Fruit fly (Drosophila melanogaster): ENCODE data around the gene TFAM.

TFAM gene

dm6 chr3R:20593463-20593838 lies 16.6 kb upstream of the TFAM start:
- no peak for TF ChIP-seq CG17806 (tag; optimal IDR thresholded peaks at IDR 0.05)
- no peak for TF ChIP-seq CG32121 (GFP tag; IDR thresholded peaks at IDR 0.05)
- TF ChIP-seq EcR (GFP tag; optimal IDR thresholded peaks at IDR 0.05), result no peak
- 0 out of 3 replicates have a peak, but pooled peaks have one; percentile 27 for TF ChIP-seq fd96Ca (GFP tag; IDR thresholded peaks at IDR 0.05)
- no peak for TF ChIP-seq CG14655 (GFP tag; optimal IDR thresholded peaks at IDR 0.05)

dm6 chr3R:20592517-20593462 lies 16.0 kb upstream of the TFAM start, which contains the start of the genes Pus1 and bon:
Gene Pus1, minus strand, starts transcription at chr3R:20592671.
Gene bon, plus strand, starts transcription at chr3R:20593139.
- TF ChIP-seq EcR (GFP tag; optimal IDR thresholded peaks at IDR 0.05), result peak; percentile 2
- peak; percentile 20; the same call in 1 of the 3 replicates for TF ChIP-seq CG4496 (GFP tag; IDR thresholded peaks at IDR 0.05)
- TF ChIP-seq Ets98B (GFP tag; IDR thresholded peaks at IDR 0.05), result no peak

- TF ChIP-seq CG4496 (GFP tag; IDR thresholded peaks at IDR 0.05) (peak; percentile 41; the same call in 2 of the 3 replicates), CG12605 (GFP tag; IDR thresholded peaks at IDR 0.05) (peak; percentile 24; the same call in 1 of the 2 replicates), gl (tag; optimal IDR thresholded peaks at IDR 0.05) (no peak), Ets98B (GFP tag; IDR thresholded peaks at IDR 0.05) (peak; percentile 34), CG13204 (GFP tag; optimal IDR thresholded peaks at IDR 0.05) (no peak), CG9948 (tag; optimal IDR thresholded peaks at IDR 0.05) (peak; percentile 10), CG15710 (tag; optimal IDR thresholded peaks at IDR 0.05) (peak; percentile 39), Snoo (tag; optimal IDR thresholded peaks at IDR 0.05) (no peak), Pif1A (GFP tag; optimal IDR thresholded peaks at IDR 0.05) (peak; percentile 6), CG17806 (tag; optimal IDR thresholded peaks at IDR 0.05) (peak; percentile 54), CG8159 (tag; optimal IDR thresholded peaks at IDR 0.05) (peak; percentile 47), fd96Ca (GFP tag; IDR thresholded peaks at IDR 0.05) (no peak), CG32121 (GFP tag; IDR thresholded peaks at IDR 0.05) (0 out of 2 replicates have a peak, but pooled peaks have one; percentile 13), CG10348 (GFP tag; IDR thresholded peaks at IDR 0.05) (no peak)
Observed at dm6 chr3R:20588480-20588785, 11.6 kb upstream of the TFAM start, which contains the start of gene Srp72. Gene Srp72, plus strand, starts transcription at chr3R:20588711.

- TF ChIP-seq CG8159 (tag; optimal IDR thresholded peaks at IDR 0.05) (peak; percentile 94), Snoo (tag; optimal IDR thresholded peaks at IDR 0.05) (peak; percentile 91), CG17806 (tag; optimal IDR thresholded peaks at IDR 0.05) (peak; percentile 91), rn (GFP tag; IDR thresholded peaks at IDR 0.05) (peak; percentile 74), CG32121 (GFP tag; IDR thresholded peaks at IDR 0.05) (peak; percentile 80), CG8301 (tag; optimal IDR thresholded peaks at IDR 0.05) (peak; percentile 95), fd96Ca (GFP tag; IDR thresholded peaks at IDR 0.05) (peak; percentile 84), Pif1B (GFP tag; optimal IDR thresholded peaks at IDR 0.05) (no peak), CG34367 (tag; optimal IDR thresholded peaks at IDR 0.05) (peak; percentile 80), Ets98B (GFP tag; IDR thresholded peaks at IDR 0.05) (peak; percentile 75), CG15710 (tag; optimal IDR thresholded peaks at IDR 0.05) (peak; percentile 87), CG9948 (tag; optimal IDR thresholded peaks at IDR 0.05) (peak; percentile 91), CG14655 (GFP tag; optimal IDR thresholded peaks at IDR 0.05) (peak; percentile 95), gl (tag; optimal IDR thresholded peaks at IDR 0.05) (peak; percentile 68), Pif1A (GFP tag; optimal IDR thresholded peaks at IDR 0.05) (peak; percentile 53), CG13204 (GFP tag; optimal IDR thresholded peaks at IDR 0.05) (peak; percentile 57), EcR (GFP tag; optimal IDR thresholded peaks at IDR 0.05) (peak; percentile 63), CG4496 (GFP tag; IDR thresholded peaks at IDR 0.05) (peak; percentile 85), CG12605 (GFP tag; IDR thresholded peaks at IDR 0.05) (peak; percentile 61), CG10348 (GFP tag; IDR thresholded peaks at IDR 0.05) (peak; percentile 42; the same call in 1 of the 2 replicates), D1 (tag; optimal IDR thresholded peaks at IDR 0.05) (no peak)
Observed at dm6 chr3R:20587630-20588479, 11.0 kb upstream of the TFAM start, which contains the start of gene Septin2. Gene Septin2, minus strand, starts transcription at chr3R:20588356.

- TF ChIP-seq Pif1B (GFP tag; optimal IDR thresholded peaks at IDR 0.05) (no peak), CG9948 (tag; optimal IDR thresholded peaks at IDR 0.05) (no peak), CG17806 (tag; optimal IDR thresholded peaks at IDR 0.05) (no peak), rn (GFP tag; IDR thresholded peaks at IDR 0.05) (no peak), CG8301 (tag; optimal IDR thresholded peaks at IDR 0.05) (no peak), CG12605 (GFP tag; IDR thresholded peaks at IDR 0.05) (no peak), EcR (GFP tag; optimal IDR thresholded peaks at IDR 0.05) (no peak), gl (tag; optimal IDR thresholded peaks at IDR 0.05) (no peak), CG34367 (tag; optimal IDR thresholded peaks at IDR 0.05) (no peak), D1 (tag; optimal IDR thresholded peaks at IDR 0.05) (no peak), CG32121 (GFP tag; IDR thresholded peaks at IDR 0.05) (no peak), CG13204 (GFP tag; optimal IDR thresholded peaks at IDR 0.05) (no peak), CG15710 (tag; optimal IDR thresholded peaks at IDR 0.05) (no peak), Pif1A (GFP tag; optimal IDR thresholded peaks at IDR 0.05) (no peak), CG8159 (tag; optimal IDR thresholded peaks at IDR 0.05) (no peak), CG14655 (GFP tag; optimal IDR thresholded peaks at IDR 0.05) (no peak), Ets98B (GFP tag; IDR thresholded peaks at IDR 0.05) (no peak)
Observed at dm6 chr3R:20586409-20586808, 9.6 kb upstream of the TFAM start.
